Worm (Caenorhabditis elegans) whole organism, L4/young adult: ENCODE measurements around the gene fzr-1.

Experiments used
- dao-5 ChIP-seq: sonication (generic microtip); optimal IDR thresholded peaks from 2 replicates; lab custom pipeline; 2016; ENCODE audit warnings: missing genotype, missing genetic modification characterization, moderate library complexity, missing compliant biosample characterization
- him-1 ChIP-seq: sonication (generic microtip); optimal IDR thresholded peaks from 2 replicates; lab custom pipeline; 2016; ENCODE audit warnings: missing genotype, missing genetic modification reagents, missing genetic modification characterization, missing compliant biosample characterization

- TF ChIP-seq him-1 (tag; lab: Kevin White, UChicago): no peak
- TF ChIP-seq dao-5 (tag; lab: Kevin White, UChicago): no peak
Observed at ce11 chrII:9662160-9662559, 17.9 kb upstream of the fzr-1 start.
